Worm (Caenorhabditis elegans): ENCODE results near the gene K12H6.6.

K12H6.6 gene

ce11 chrII:2804245-2804644 lies 26.8 kb downstream of the K12H6.6 start:
- TF ChIP-seq ztf-23 (GFP tag; IDR thresholded peaks at IDR 0.05) (no peak), ref-1 (GFP tag; conservative IDR thresholded peaks at IDR 0.05) (no peak), med-1 (GFP tag; optimal IDR thresholded peaks at IDR 0.05; ENCODE audit: insufficient read depth) (no peak), cog-1 (tag; optimal IDR thresholded peaks at IDR 0.05) (no peak), tab-1 (GFP tag; IDR thresholded peaks at IDR 0.05) (no peak), flt-1 (GFP tag; IDR thresholded peaks at IDR 0.05) (no peak), ztf-29 (GFP tag; IDR thresholded peaks at IDR 0.05) (no peak), T22C8.4 (GFP tag; IDR thresholded peaks at IDR 0.05) (no peak), klf-2 (GFP tag; conservative IDR thresholded peaks at IDR 0.05) (no peak)

- TF ChIP-seq klf-2 (GFP tag; conservative IDR thresholded peaks at IDR 0.05) (no peak), tab-1 (GFP tag; IDR thresholded peaks at IDR 0.05) (no peak), cog-1 (tag; optimal IDR thresholded peaks at IDR 0.05) (no peak), med-1 (GFP tag; optimal IDR thresholded peaks at IDR 0.05; ENCODE audit: insufficient read depth) (no peak), T22C8.4 (GFP tag; IDR thresholded peaks at IDR 0.05) (no peak), flt-1 (GFP tag; IDR thresholded peaks at IDR 0.05) (no peak)
These were observed 28.0 kb downstream of the K12H6.6 start for ce11 chrII:2802804-2803586.

- TF ChIP-seq flt-1 (GFP tag; IDR thresholded peaks at IDR 0.05) (no peak), cog-1 (tag; optimal IDR thresholded peaks at IDR 0.05) (no peak), med-1 (GFP tag; optimal IDR thresholded peaks at IDR 0.05; ENCODE audit: insufficient read depth) (no peak)
These were observed 29.3 kb downstream of the K12H6.6 start for ce11 chrII:2801764-2802163.

- no peak for TF ChIP-seq ztf-29 (GFP tag; IDR thresholded peaks at IDR 0.05)
- TF ChIP-seq med-1 (GFP tag; optimal IDR thresholded peaks at IDR 0.05; ENCODE audit: insufficient read depth): no peak
- no peak for TF ChIP-seq ref-1 (GFP tag; conservative IDR thresholded peaks at IDR 0.05)
- peak; percentile 10 for TF ChIP-seq cog-1 (tag; optimal IDR thresholded peaks at IDR 0.05)
- no peak for TF ChIP-seq klf-2 (GFP tag; conservative IDR thresholded peaks at IDR 0.05)
- no peak for TF ChIP-seq ztf-23 (GFP tag; IDR thresholded peaks at IDR 0.05)
These were observed 30.3 kb downstream of the K12H6.6 start, which contains the start of gene nhr-119 for ce11 chrII:2800550-2801233. Gene nhr-119 (minus strand): TSS chrII:2800600.

ce11 chrII:2797951-2798350 lies 33.1 kb downstream of the K12H6.6 start:
- TF ChIP-seq ref-1 (GFP tag; conservative IDR thresholded peaks at IDR 0.05): no peak
- TF ChIP-seq klf-2 (GFP tag; conservative IDR thresholded peaks at IDR 0.05): no peak
- TF ChIP-seq T22C8.4 (GFP tag; IDR thresholded peaks at IDR 0.05): no peak

ce11 chrII:2796431-2796830 lies 34.6 kb downstream of the K12H6.6 start:
- TF ChIP-seq tab-1 (GFP tag; IDR thresholded peaks at IDR 0.05) (no peak), cog-1 (tag; optimal IDR thresholded peaks at IDR 0.05) (no peak), ztf-23 (GFP tag; IDR thresholded peaks at IDR 0.05) (no peak), T22C8.4 (GFP tag; IDR thresholded peaks at IDR 0.05) (no peak), klf-2 (GFP tag; conservative IDR thresholded peaks at IDR 0.05) (no peak), med-1 (GFP tag; optimal IDR thresholded peaks at IDR 0.05; ENCODE audit: insufficient read depth) (no peak), ztf-29 (GFP tag; IDR thresholded peaks at IDR 0.05) (no peak), ref-1 (GFP tag; conservative IDR thresholded peaks at IDR 0.05) (no peak), flt-1 (GFP tag; IDR thresholded peaks at IDR 0.05) (no peak)

- TF ChIP-seq flt-1 (GFP tag; IDR thresholded peaks at IDR 0.05) (no peak), cog-1 (tag; optimal IDR thresholded peaks at IDR 0.05) (no peak), tab-1 (GFP tag; IDR thresholded peaks at IDR 0.05) (no peak), klf-2 (GFP tag; conservative IDR thresholded peaks at IDR 0.05) (no peak), ztf-23 (GFP tag; IDR thresholded peaks at IDR 0.05) (no peak), T22C8.4 (GFP tag; IDR thresholded peaks at IDR 0.05) (no peak), ztf-29 (GFP tag; IDR thresholded peaks at IDR 0.05) (no peak), med-1 (GFP tag; optimal IDR thresholded peaks at IDR 0.05; ENCODE audit: insufficient read depth) (no peak), ref-1 (GFP tag; conservative IDR thresholded peaks at IDR 0.05) (no peak)
These were observed 35.6 kb downstream of the K12H6.6 start for ce11 chrII:2795413-2795812.

- no peak for TF ChIP-seq flt-1 (GFP tag; IDR thresholded peaks at IDR 0.05)
- TF ChIP-seq med-1 (GFP tag; optimal IDR thresholded peaks at IDR 0.05; ENCODE audit: insufficient read depth): no peak
- TF ChIP-seq ztf-29 (GFP tag; IDR thresholded peaks at IDR 0.05): no peak
- TF ChIP-seq T22C8.4 (GFP tag; IDR thresholded peaks at IDR 0.05): no peak
- TF ChIP-seq ztf-23 (GFP tag; IDR thresholded peaks at IDR 0.05): no peak
- no peak for TF ChIP-seq ref-1 (GFP tag; conservative IDR thresholded peaks at IDR 0.05)
- TF ChIP-seq cog-1 (tag; optimal IDR thresholded peaks at IDR 0.05): no peak
- no peak for TF ChIP-seq klf-2 (GFP tag; conservative IDR thresholded peaks at IDR 0.05)
- TF ChIP-seq tab-1 (GFP tag; IDR thresholded peaks at IDR 0.05): no peak
These were observed 39.3 kb downstream of the K12H6.6 start for ce11 chrII:2791693-2792092.

- no peak for TF ChIP-seq ref-1 (GFP tag; conservative IDR thresholded peaks at IDR 0.05)
- no peak for TF ChIP-seq cog-1 (tag; optimal IDR thresholded peaks at IDR 0.05)
- no peak for TF ChIP-seq ztf-29 (GFP tag; IDR thresholded peaks at IDR 0.05)
- no peak for TF ChIP-seq tab-1 (GFP tag; IDR thresholded peaks at IDR 0.05)
- no peak for TF ChIP-seq flt-1 (GFP tag; IDR thresholded peaks at IDR 0.05)
- no peak for TF ChIP-seq T22C8.4 (GFP tag; IDR thresholded peaks at IDR 0.05)
- TF ChIP-seq klf-2 (GFP tag; conservative IDR thresholded peaks at IDR 0.05): no peak
- no peak for TF ChIP-seq ztf-23 (GFP tag; IDR thresholded peaks at IDR 0.05)
- TF ChIP-seq med-1 (GFP tag; optimal IDR thresholded peaks at IDR 0.05; ENCODE audit: insufficient read depth): no peak
These were observed 43.2 kb downstream of the K12H6.6 start for ce11 chrII:2787849-2788248.
